Fruit fly (Drosophila melanogaster) whole organism, pupa: ENCODE results near the gene per.

Experiments used
- CG10348 ChIP-seq: fragments of 200-800 bp; sonication (Bioruptor generic); IDR thresholded peaks from 2 replicates; pipeline ENCODE4 v1.3.6; 2022; ENCODE audit warnings: missing biosample characterization, missing genetic modification characterization
- CG12605 ChIP-seq: fragments of 200-800 bp; sonication (Bioruptor generic); IDR thresholded peaks from 2 replicates; pipeline ENCODE4 v1.3.6; 2022; ENCODE audit warnings: missing biosample characterization, missing genetic modification characterization
- CG15710 ChIP-seq: fragments of 200-800 bp; sonication (Bioruptor generic); optimal IDR thresholded peaks from 2 replicates; lab custom pipeline; 2018; ENCODE audit warnings: missing biosample characterization, mild to moderate bottlenecking, missing genetic modification characterization, moderate library complexity
- CG34367 ChIP-seq: fragments of 200-800 bp; sonication (Bioruptor generic); optimal IDR thresholded peaks from 2 replicates; lab custom pipeline; 2018; ENCODE audit warnings: missing biosample characterization, mild to moderate bottlenecking, missing genetic modification characterization
- EcR ChIP-seq: fragments of 200-800 bp; sonication (Bioruptor generic); optimal IDR thresholded peaks from 3 replicates; lab custom pipeline; 2019; ENCODE audit warnings: missing biosample characterization, missing genetic modification characterization, mild to moderate bottlenecking, moderate library complexity, missing genetic modification reagents
- Ets98B ChIP-seq: fragments of 200-800 bp; sonication (Bioruptor generic); IDR thresholded peaks from 2 replicates; pipeline ENCODE4 v1.3.6; 2022; ENCODE audit warnings: missing biosample characterization, missing genetic modification characterization
- Pif1B ChIP-seq: fragments of 200-800 bp; sonication (Bioruptor generic); optimal IDR thresholded peaks from 3 replicates; lab custom pipeline; 2016; ENCODE audit warnings: missing biosample characterization, missing genetic modification characterization
- fd96Ca ChIP-seq: fragments of 200-800 bp; sonication (Bioruptor generic); IDR thresholded peaks from 3 replicates; pipeline ENCODE4 v1.3.6; 2022; ENCODE audit warnings: missing biosample characterization, missing genetic modification characterization

- TF ChIP-seq Ets98B (no peak), CG10348 (GFP tag; lab: Robert Waterston, UW) (no peak), CG15710 (tag; lab: Kevin White, UChicago) (no peak), EcR (GFP tag; lab: Kevin White, UChicago) (no peak), CG34367 (tag; lab: Kevin White, UChicago) (no peak), Pif1B (no peak), fd96Ca (GFP tag; lab: Robert Waterston, UW) (no peak), CG12605 (no peak)
These were observed 34.7 kb downstream of the per start, which contains the start of gene CG2701 for dm6 chrX:2720122-2720521.
